Worm (Caenorhabditis elegans): ENCODE results near the gene F15H10.8.

Gene F15H10.8

DNA sequence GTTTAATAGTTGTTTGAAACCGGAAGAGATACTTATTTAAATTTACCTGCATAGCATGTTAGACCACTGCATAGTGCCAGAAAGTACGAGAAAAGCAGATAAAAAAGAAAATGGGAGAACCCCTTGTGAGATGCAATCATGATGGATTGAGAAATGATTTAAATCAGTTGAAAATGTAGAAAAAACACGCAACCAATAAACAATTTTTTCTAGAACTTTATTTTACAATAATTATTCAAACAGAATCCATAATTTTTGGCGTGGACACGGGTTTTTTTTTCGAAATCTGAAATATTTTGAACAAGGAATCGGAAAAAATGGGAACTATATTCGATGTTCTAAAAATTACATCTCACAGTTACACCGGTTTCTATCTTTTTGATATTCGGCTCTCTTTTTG is 23.4 kb downstream of the F15H10.8 start, which contains the start of gene AC3.12:
TSS of gene AC3.12 (minus strand) at position 101 of the 400 bp plus-strand sequence.
- TF ChIP-seq ceh-36 (tag; optimal IDR thresholded peaks at IDR 0.05) (no peak), sea-1 (GFP tag; conservative IDR thresholded peaks at IDR 0.05) (no peak), tbx-11 (GFP tag; IDR thresholded peaks at IDR 0.05) (no peak), scrt-1 (GFP tag; IDR thresholded peaks at IDR 0.05) (no peak), hmg-4 (GFP tag; optimal IDR thresholded peaks at IDR 0.05) (no peak), pes-1 (GFP tag; IDR thresholded peaks at IDR 0.05) (no peak), flt-1 (GFP tag; IDR thresholded peaks at IDR 0.05) (no peak), F13C5.2 (tag; optimal IDR thresholded peaks at IDR 0.05) (no peak), B0310.2 (tag; optimal IDR thresholded peaks at IDR 0.05) (no peak), ama-1 (optimal IDR thresholded peaks at IDR 0.05) (no peak), hmbx-1 (tag; optimal IDR thresholded peaks at IDR 0.05) (no peak), tra-4 (tag; optimal IDR thresholded peaks at IDR 0.05) (no peak), hnd-1 (tag; optimal IDR thresholded peaks at IDR 0.05) (no peak), aly-1 (tag; optimal IDR thresholded peaks at IDR 0.05) (no peak), ceh-13 (GFP tag; optimal IDR thresholded peaks at IDR 0.05) (no peak), tbx-37 (GFP tag; conservative IDR thresholded peaks at IDR 0.05) (no peak), ets-7 (tag; optimal IDR thresholded peaks at IDR 0.05) (no peak)

- TF ChIP-seq scrt-1 (GFP tag; IDR thresholded peaks at IDR 0.05) (no peak), hnd-1 (tag; optimal IDR thresholded peaks at IDR 0.05) (no peak), ceh-13 (GFP tag; optimal IDR thresholded peaks at IDR 0.05) (no peak), tbx-37 (GFP tag; conservative IDR thresholded peaks at IDR 0.05) (no peak), ama-1 (optimal IDR thresholded peaks at IDR 0.05) (no peak), ceh-36 (tag; optimal IDR thresholded peaks at IDR 0.05) (no peak), tra-4 (tag; optimal IDR thresholded peaks at IDR 0.05) (no peak), F13C5.2 (tag; optimal IDR thresholded peaks at IDR 0.05) (no peak), tbx-11 (GFP tag; IDR thresholded peaks at IDR 0.05) (no peak), pes-1 (GFP tag; IDR thresholded peaks at IDR 0.05) (no peak), flt-1 (GFP tag; IDR thresholded peaks at IDR 0.05) (no peak), B0310.2 (tag; optimal IDR thresholded peaks at IDR 0.05) (no peak), hmg-4 (GFP tag; optimal IDR thresholded peaks at IDR 0.05) (no peak), aly-1 (tag; optimal IDR thresholded peaks at IDR 0.05) (no peak), hmbx-1 (tag; optimal IDR thresholded peaks at IDR 0.05) (no peak), ets-7 (tag; optimal IDR thresholded peaks at IDR 0.05) (no peak), sea-1 (GFP tag; conservative IDR thresholded peaks at IDR 0.05) (no peak)
These were observed 30.8 kb downstream of the F15H10.8 start, which contains the start of gene ugt-49 for ce11 chrV:10371951-10372350. Gene ugt-49, plus strand, starts transcription at chrV:10372321.

- TF ChIP-seq ets-7 (tag; optimal IDR thresholded peaks at IDR 0.05) (no peak), aly-1 (tag; optimal IDR thresholded peaks at IDR 0.05) (no peak), sea-1 (GFP tag; conservative IDR thresholded peaks at IDR 0.05) (no peak), hmbx-1 (tag; optimal IDR thresholded peaks at IDR 0.05) (no peak), hmg-4 (GFP tag; optimal IDR thresholded peaks at IDR 0.05) (no peak), ceh-13 (GFP tag; optimal IDR thresholded peaks at IDR 0.05) (no peak), ceh-36 (tag; optimal IDR thresholded peaks at IDR 0.05) (no peak), F13C5.2 (tag; optimal IDR thresholded peaks at IDR 0.05) (no peak), hnd-1 (tag; optimal IDR thresholded peaks at IDR 0.05) (no peak), tra-4 (tag; optimal IDR thresholded peaks at IDR 0.05) (no peak), tbx-37 (GFP tag; conservative IDR thresholded peaks at IDR 0.05) (no peak), scrt-1 (GFP tag; IDR thresholded peaks at IDR 0.05) (no peak), ama-1 (optimal IDR thresholded peaks at IDR 0.05) (no peak), flt-1 (GFP tag; IDR thresholded peaks at IDR 0.05) (no peak), B0310.2 (tag; optimal IDR thresholded peaks at IDR 0.05) (no peak), tbx-11 (GFP tag; IDR thresholded peaks at IDR 0.05) (no peak), pes-1 (GFP tag; IDR thresholded peaks at IDR 0.05) (no peak)
These were observed 31.5 kb downstream of the F15H10.8 start for ce11 chrV:10371177-10371576.

DNA sequence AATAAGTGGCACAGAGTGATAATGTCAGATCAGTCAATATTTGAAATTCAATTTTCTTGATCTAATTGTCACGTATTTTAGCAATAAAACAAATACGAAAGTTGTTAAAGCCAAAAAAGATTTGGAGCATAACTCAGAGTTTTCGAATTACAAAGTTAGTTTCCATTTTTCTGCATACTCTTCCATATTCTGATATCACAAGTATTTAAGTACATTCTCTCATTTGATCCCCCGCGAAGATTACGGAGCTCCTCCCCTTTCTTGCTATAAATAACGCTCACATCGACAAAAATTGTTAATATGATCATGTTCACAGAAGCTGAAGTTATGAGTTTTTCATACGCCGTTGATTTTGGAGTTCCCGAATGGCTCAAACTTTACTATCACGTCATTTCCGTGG is 34.4 kb downstream of the F15H10.8 start, which contains the start of gene sri-20:
TSS of gene sri-20 (plus strand) at position 301 of the 400 bp plus-strand sequence.
- no peak for TF ChIP-seq F13C5.2 (tag; optimal IDR thresholded peaks at IDR 0.05)
- no peak for TF ChIP-seq sea-1 (GFP tag; conservative IDR thresholded peaks at IDR 0.05)
- TF ChIP-seq tbx-11 (GFP tag; IDR thresholded peaks at IDR 0.05), result no peak

DNA sequence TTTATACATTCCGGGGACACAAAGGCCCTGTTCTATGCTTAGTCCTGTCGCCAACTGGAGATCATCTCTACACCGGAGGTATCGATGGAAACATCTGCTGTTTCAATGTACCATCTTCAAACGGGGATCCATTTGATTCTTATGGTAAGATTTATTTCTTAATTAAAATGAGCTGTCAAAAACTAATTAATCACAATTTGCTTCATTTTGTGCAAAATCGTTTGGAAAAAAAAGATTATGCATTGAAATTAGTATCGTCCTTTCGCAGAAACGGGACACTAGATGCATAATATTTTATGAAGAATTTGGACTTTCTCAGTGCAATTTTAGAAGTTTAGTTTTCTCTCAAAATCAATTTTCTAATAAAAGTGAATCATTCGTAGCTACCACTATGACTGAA is 38.9 kb downstream of the F15H10.8 start:
- TF ChIP-seq B0310.2 (tag; optimal IDR thresholded peaks at IDR 0.05) (no peak), ets-7 (tag; optimal IDR thresholded peaks at IDR 0.05) (no peak), F13C5.2 (tag; optimal IDR thresholded peaks at IDR 0.05) (no peak), hmg-4 (GFP tag; optimal IDR thresholded peaks at IDR 0.05) (no peak), pes-1 (GFP tag; IDR thresholded peaks at IDR 0.05) (no peak), ceh-36 (tag; optimal IDR thresholded peaks at IDR 0.05) (no peak), ama-1 (optimal IDR thresholded peaks at IDR 0.05) (no peak), tbx-37 (GFP tag; conservative IDR thresholded peaks at IDR 0.05) (no peak), tra-4 (tag; optimal IDR thresholded peaks at IDR 0.05) (no peak), sea-1 (GFP tag; conservative IDR thresholded peaks at IDR 0.05) (no peak)

- TF ChIP-seq hmg-4 (GFP tag; optimal IDR thresholded peaks at IDR 0.05), result no peak
These were observed 40.8 kb downstream of the F15H10.8 start, which contains the start of gene cash-1 for ce11 chrV:10361830-10362397. Gene cash-1, plus strand, starts transcription at chrV:10362261.

ce11 chrV:10360186-10360585 is 42.5 kb downstream of the F15H10.8 start:
- TF ChIP-seq ama-1 (optimal IDR thresholded peaks at IDR 0.05), result no peak
- no peak for TF ChIP-seq pes-1 (GFP tag; IDR thresholded peaks at IDR 0.05)
- TF ChIP-seq aly-1 (tag; optimal IDR thresholded peaks at IDR 0.05), result no peak
- no peak for TF ChIP-seq ceh-36 (tag; optimal IDR thresholded peaks at IDR 0.05)
- no peak for TF ChIP-seq hmbx-1 (tag; optimal IDR thresholded peaks at IDR 0.05)

DNA sequence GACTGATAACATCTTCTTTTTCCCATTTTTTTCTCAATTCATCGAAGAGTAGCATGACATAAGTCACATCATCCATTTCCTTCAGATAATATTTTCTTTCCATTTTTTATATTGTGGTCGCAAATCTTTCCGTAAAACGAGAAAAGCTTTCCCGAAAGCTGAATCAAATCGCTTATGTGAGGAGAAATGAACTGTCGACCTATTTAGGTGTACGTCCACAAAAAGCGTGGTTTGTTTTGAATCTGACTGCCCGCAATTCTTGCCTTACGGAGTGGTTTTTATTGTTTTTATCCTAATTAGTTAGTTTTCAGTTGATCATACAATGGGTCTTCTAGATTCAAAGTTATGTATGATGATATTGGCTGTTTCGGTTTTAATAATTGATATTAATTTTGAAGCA is 44.5 kb downstream of the F15H10.8 start, which contains the start of gene ttll-15:
TSS of gene ttll-15 (plus strand) at position 301 of the 400 bp plus-strand sequence.
- TF ChIP-seq hmg-4 (GFP tag; optimal IDR thresholded peaks at IDR 0.05) (no peak), ets-7 (tag; optimal IDR thresholded peaks at IDR 0.05) (no peak), scrt-1 (GFP tag; IDR thresholded peaks at IDR 0.05) (no peak), tbx-37 (GFP tag; conservative IDR thresholded peaks at IDR 0.05) (no peak), ama-1 (optimal IDR thresholded peaks at IDR 0.05) (no peak), B0310.2 (tag; optimal IDR thresholded peaks at IDR 0.05) (no peak), sea-1 (GFP tag; conservative IDR thresholded peaks at IDR 0.05) (no peak), ceh-36 (tag; optimal IDR thresholded peaks at IDR 0.05) (no peak), aly-1 (tag; optimal IDR thresholded peaks at IDR 0.05) (no peak), tra-4 (tag; optimal IDR thresholded peaks at IDR 0.05) (no peak), pes-1 (GFP tag; IDR thresholded peaks at IDR 0.05) (no peak)

All from whole organism, early embryonic.